Worm (Caenorhabditis elegans) whole organism, L4 larva: ENCODE measurements around the gene ccpp-6.

Experiments used
- D1046.2 ChIP-seq: fragments of 200-800 bp; sonication (Bioruptor generic); IDR thresholded peaks from 2 replicates; pipeline ENCODE4 v1.3.6; 2022; ENCODE audit warnings: missing genetic modification characterization, missing compliant biosample characterization
- F44E2.7 ChIP-seq: fragments of 200-800 bp; sonication (Bioruptor generic); IDR thresholded peaks from 2 replicates; pipeline ENCODE4 v2.1.2; 2022; ENCODE audit warnings: missing genetic modification characterization, missing compliant biosample characterization
- F49E8.2 ChIP-seq: sonication (generic microtip); optimal IDR thresholded peaks from 2 replicates; lab custom pipeline; 2016; ENCODE audit warnings: missing compliant biosample characterization, mild to moderate bottlenecking, missing genetic modification characterization, borderline replicate concordance
- ZK337.2 ChIP-seq: fragments of 200-800 bp; sonication (Bioruptor generic); IDR thresholded peaks from 2 replicates; pipeline ENCODE4 v1.3.6; 2022; ENCODE audit warnings: missing genetic modification reagents, missing genetic modification characterization, missing compliant biosample characterization
- aly-2 ChIP-seq: sonication (generic microtip); optimal IDR thresholded peaks from 2 replicates; lab custom pipeline; 2018; ENCODE audit warnings: missing biosample characterization, missing genetic modification characterization
- ama-1 ChIP-seq: fragments of 150-350 bp; optimal IDR thresholded peaks from 2 replicates; lab custom pipeline; 2014; ENCODE audit warnings: inconsistent platforms, mixed read lengths
- arid-1 ChIP-seq: fragments of 200-800 bp; sonication (Bioruptor generic); conservative IDR thresholded peaks from 2 replicates; pipeline ENCODE4 v1.3.6; 2022; ENCODE audit warnings: missing genetic modification reagents, missing genetic modification characterization, missing compliant biosample characterization
- attf-4 ChIP-seq: sonication (generic microtip); optimal IDR thresholded peaks from 3 replicates; lab custom pipeline; 2017; ENCODE audit warnings: missing biosample characterization, missing genetic modification characterization
- ceh-32 ChIP-seq: sonication (generic microtip); optimal IDR thresholded peaks from 2 replicates; lab custom pipeline; 2016; ENCODE audit warnings: mild to moderate bottlenecking, missing genetic modification characterization, missing compliant biosample characterization; ENCODE audit not compliant: poor library complexity
- ceh-44 ChIP-seq: fragments of 200-800 bp; sonication (Bioruptor generic); IDR thresholded peaks from 2 replicates; pipeline ENCODE4 v1.3.6; 2022; ENCODE audit warnings: missing genetic modification reagents, missing genetic modification characterization, missing compliant biosample characterization
- ceh-62 ChIP-seq: sonication (generic microtip); optimal IDR thresholded peaks from 2 replicates; lab custom pipeline; 2017; ENCODE audit warnings: missing biosample characterization, missing genetic modification characterization
- cey-2 ChIP-seq: sonication (generic microtip); optimal IDR thresholded peaks from 3 replicates; lab custom pipeline; 2017; ENCODE audit warnings: missing genetic modification characterization, mild to moderate bottlenecking, missing compliant biosample characterization, antibody characterized with exemption, borderline replicate concordance; ENCODE audit not compliant: insufficient read depth
- ctbp-1 ChIP-seq: fragments of 200-800 bp; sonication (Bioruptor generic); IDR thresholded peaks from 2 replicates; pipeline ENCODE4 v1.3.6; 2022; ENCODE audit warnings: missing genetic modification reagents, missing genetic modification characterization, missing compliant biosample characterization
- daf-12 ChIP-seq: fragments of 150-350 bp; optimal IDR thresholded peaks from 2 replicates; lab custom pipeline; 2014; ENCODE audit warnings: missing biosample characterization, missing genetic modification reagents, missing genetic modification characterization
- daf-16 ChIP-seq, 3 experiments: sonication (generic microtip); optimal IDR thresholded peaks; 2 replicates each; lab custom pipeline; 2016 to 2017; ENCODE audit warnings: missing genetic modification characterization in 3 of 3, missing genetic modification reagents in 3 of 3, mild to moderate bottlenecking in 2 of 3, missing compliant biosample characterization in 2 of 3, missing biosample characterization in 1 of 3, moderate library complexity in 1 of 3
- daf-19 ChIP-seq: fragments of 200-800 bp; sonication (Bioruptor generic); conservative IDR thresholded peaks from 2 replicates; pipeline ENCODE4 v1.3.6; 2022; ENCODE audit warnings: missing genetic modification characterization, missing compliant biosample characterization
- dmd-9 ChIP-seq: fragments of 200-800 bp; sonication (Bioruptor generic); IDR thresholded peaks from 2 replicates; pipeline ENCODE4 v1.3.6; 2022; ENCODE audit warnings: missing genetic modification reagents, missing genetic modification characterization, missing compliant biosample characterization
- duxl-1 ChIP-seq: sonication (generic microtip); optimal IDR thresholded peaks from 2 replicates; lab custom pipeline; 2016; ENCODE audit warnings: mild to moderate bottlenecking, missing genetic modification characterization, moderate library complexity, missing compliant biosample characterization; ENCODE audit not compliant: poor library complexity
- dve-1 ChIP-seq: sonication (generic microtip); optimal IDR thresholded peaks from 2 replicates; lab custom pipeline; 2017; ENCODE audit warnings: antibody characterized with exemption, mild to moderate bottlenecking, missing genetic modification characterization, missing compliant biosample characterization; ENCODE audit not compliant: insufficient read depth
- egl-27 ChIP-seq: sonication (generic microtip); optimal IDR thresholded peaks from 3 replicates; lab custom pipeline; 2017; ENCODE audit warnings: missing biosample characterization, missing genetic modification reagents, missing genetic modification characterization
- fkh-10 ChIP-seq: fragments of 150-350 bp; optimal IDR thresholded peaks from 2 replicates; lab custom pipeline; 2014; ENCODE audit warnings: missing biosample characterization, missing genetic modification reagents, missing genetic modification characterization
- fos-1 ChIP-seq: fragments of 150-350 bp; optimal IDR thresholded peaks from 2 replicates; lab custom pipeline; 2014; ENCODE audit warnings: missing biosample characterization, missing genetic modification characterization
- hif-1 ChIP-seq, 2 experiments: sonication (generic microtip); optimal IDR thresholded peaks; 2 replicates each; lab custom pipeline; 2016 to 2017; ENCODE audit warnings: missing compliant biosample characterization in 2 of 2, missing genetic modification characterization in 2 of 2, missing genetic modification reagents in 2 of 2, missing genotype in 2 of 2, mild to moderate bottlenecking in 1 of 2
- hlh-11 ChIP-seq: fragments of 200-800 bp; sonication (Bioruptor generic); optimal IDR thresholded peaks from 2 replicates; lab custom pipeline; 2018; ENCODE audit warnings: mild to moderate bottlenecking, missing genetic modification characterization, missing compliant biosample characterization
- hmg-1.1 ChIP-seq: fragments of 200-800 bp; sonication (Bioruptor generic); IDR thresholded peaks from 2 replicates; pipeline ENCODE4 v1.3.6; 2022; ENCODE audit warnings: missing genetic modification reagents, missing genetic modification characterization, missing compliant biosample characterization
- jun-1 ChIP-seq: fragments of 150-350 bp; optimal IDR thresholded peaks from 2 replicates; lab custom pipeline; 2014; ENCODE audit warnings: missing biosample characterization, missing genetic modification reagents, missing genetic modification characterization
- lin-15B ChIP-seq: fragments of 150-350 bp; sonication (generic microtip); optimal IDR thresholded peaks from 3 replicates; lab custom pipeline; 2014; ENCODE audit warnings: missing biosample characterization, missing genetic modification characterization
- lin-29 ChIP-seq: fragments of 200-800 bp; sonication (Bioruptor generic); IDR thresholded peaks from 2 replicates; pipeline ENCODE4 v1.3.6; 2022; ENCODE audit warnings: missing genetic modification reagents, missing genetic modification characterization, missing compliant biosample characterization
- lin-39 ChIP-seq: fragments of 150-350 bp; optimal IDR thresholded peaks from 2 replicates; lab custom pipeline; 2014; ENCODE audit warnings: missing biosample characterization, missing genetic modification reagents, missing genetic modification characterization
- lir-3 ChIP-seq: sonication (generic microtip); optimal IDR thresholded peaks from 2 replicates; lab custom pipeline; 2016; ENCODE audit warnings: mild to moderate bottlenecking, missing genetic modification characterization, missing compliant biosample characterization
- lsy-2 ChIP-seq, 2 experiments: fragments of 150-350 bp in 1 of 2; sonication (generic microtip) in 1 of 2; optimal IDR thresholded peaks; 2 replicates each; lab custom pipeline; 2014 to 2017; ENCODE audit warnings: missing biosample characterization in 2 of 2, missing genetic modification characterization in 2 of 2
- madf-9 ChIP-seq: fragments of 200-800 bp; sonication (Bioruptor generic); conservative IDR thresholded peaks from 2 replicates; pipeline ENCODE4 v1.3.6; 2022; ENCODE audit warnings: missing genetic modification reagents, missing genetic modification characterization, missing compliant biosample characterization
- mxl-2 ChIP-seq: fragments of 200-800 bp; sonication (Bioruptor generic); conservative IDR thresholded peaks from 2 replicates; pipeline ENCODE4 v1.3.6; 2022; ENCODE audit warnings: missing genetic modification reagents, missing genetic modification characterization, missing compliant biosample characterization
- nhr-10 ChIP-seq: fragments of 150-350 bp; optimal IDR thresholded peaks from 2 replicates; lab custom pipeline; 2014; ENCODE audit warnings: missing biosample characterization, missing genetic modification characterization
- nhr-111 ChIP-seq: fragments of 200-800 bp; sonication (Bioruptor generic); optimal IDR thresholded peaks from 2 replicates; lab custom pipeline; 2018; ENCODE audit warnings: mild to moderate bottlenecking, missing genetic modification characterization, missing compliant biosample characterization
- nhr-237 ChIP-seq: sonication (generic microtip); optimal IDR thresholded peaks from 2 replicates; lab custom pipeline; 2017; ENCODE audit warnings: missing biosample characterization, missing genetic modification characterization
- nhr-42 ChIP-seq: fragments of 200-800 bp; sonication (Bioruptor generic); IDR thresholded peaks from 2 replicates; pipeline ENCODE4 v1.3.6; 2022; ENCODE audit warnings: missing genetic modification characterization, missing compliant biosample characterization
- pha-4 ChIP-seq, 2 experiments: fragments of 150-350 bp in 1 of 2; fragments of 200-800 bp in 1 of 2; sonication (Bioruptor generic) in 1 of 2; IDR thresholded peaks in 1 of 2; optimal IDR thresholded peaks in 1 of 2; 2 replicates each; pipeline versions ENCODE4 v1.3.6 to Lab custom; 2014 to 2022; ENCODE audit warnings: missing genetic modification characterization in 2 of 2, missing genetic modification reagents in 2 of 2, missing biosample characterization in 1 of 2, missing compliant biosample characterization in 1 of 2
- pqm-1 ChIP-seq: sonication (generic microtip); optimal IDR thresholded peaks from 2 replicates; lab custom pipeline; 2017; ENCODE audit warnings: missing biosample characterization, missing genetic modification characterization
- rbr-2 ChIP-seq: sonication (generic microtip); optimal IDR thresholded peaks from 2 replicates; lab custom pipeline; 2016; ENCODE audit warnings: missing genotype, missing genetic modification characterization, missing compliant biosample characterization
- skn-1 ChIP-seq: fragments of 150-350 bp; optimal IDR thresholded peaks from 2 replicates; lab custom pipeline; 2014; ENCODE audit warnings: missing biosample characterization, missing genetic modification characterization
- snpc-1.2 ChIP-seq: fragments of 200-800 bp; sonication (Bioruptor generic); IDR thresholded peaks from 2 replicates; pipeline ENCODE4 v1.3.6; 2022; ENCODE audit warnings: missing genetic modification reagents, missing genetic modification characterization, missing compliant biosample characterization
- tra-1 ChIP-seq: fragments of 200-800 bp; sonication (Bioruptor generic); IDR thresholded peaks from 2 replicates; pipeline ENCODE4 v1.3.6; 2022; ENCODE audit warnings: missing genetic modification reagents, missing genetic modification characterization, missing compliant biosample characterization
- unc-62 ChIP-seq, 3 experiments: fragments of 150-350 bp in 1 of 3; sonication (generic microtip); optimal IDR thresholded peaks in 2 of 3; peaks in 1 of 3; 1 replicate in 1 of 3; 2 replicates in 2 of 3; lab custom pipeline; 2014 to 2017; ENCODE audit warnings: missing biosample characterization in 3 of 3, missing genetic modification characterization in 3 of 3, missing genetic modification reagents in 3 of 3, missing genotype in 1 of 3
- vab-7 ChIP-seq: fragments of 200-800 bp; sonication (Bioruptor generic); IDR thresholded peaks from 2 replicates; pipeline ENCODE4 v1.3.6; 2022; ENCODE audit warnings: missing genetic modification reagents, missing genetic modification characterization, missing compliant biosample characterization
- zag-1 ChIP-seq: fragments of 150-350 bp; optimal IDR thresholded peaks from 2 replicates; lab custom pipeline; 2014; ENCODE audit warnings: missing biosample characterization, missing genetic modification characterization
- zfp-2 ChIP-seq: sonication (generic microtip); optimal IDR thresholded peaks from 2 replicates; lab custom pipeline; 2016; ENCODE audit warnings: mild to moderate bottlenecking, missing genetic modification characterization, missing compliant biosample characterization
- ztf-11 ChIP-seq: fragments of 150-350 bp; optimal IDR thresholded peaks from 2 replicates; lab custom pipeline; 2014; ENCODE audit warnings: missing biosample characterization, missing genetic modification characterization

The ccpp-6 gene

DNA sequence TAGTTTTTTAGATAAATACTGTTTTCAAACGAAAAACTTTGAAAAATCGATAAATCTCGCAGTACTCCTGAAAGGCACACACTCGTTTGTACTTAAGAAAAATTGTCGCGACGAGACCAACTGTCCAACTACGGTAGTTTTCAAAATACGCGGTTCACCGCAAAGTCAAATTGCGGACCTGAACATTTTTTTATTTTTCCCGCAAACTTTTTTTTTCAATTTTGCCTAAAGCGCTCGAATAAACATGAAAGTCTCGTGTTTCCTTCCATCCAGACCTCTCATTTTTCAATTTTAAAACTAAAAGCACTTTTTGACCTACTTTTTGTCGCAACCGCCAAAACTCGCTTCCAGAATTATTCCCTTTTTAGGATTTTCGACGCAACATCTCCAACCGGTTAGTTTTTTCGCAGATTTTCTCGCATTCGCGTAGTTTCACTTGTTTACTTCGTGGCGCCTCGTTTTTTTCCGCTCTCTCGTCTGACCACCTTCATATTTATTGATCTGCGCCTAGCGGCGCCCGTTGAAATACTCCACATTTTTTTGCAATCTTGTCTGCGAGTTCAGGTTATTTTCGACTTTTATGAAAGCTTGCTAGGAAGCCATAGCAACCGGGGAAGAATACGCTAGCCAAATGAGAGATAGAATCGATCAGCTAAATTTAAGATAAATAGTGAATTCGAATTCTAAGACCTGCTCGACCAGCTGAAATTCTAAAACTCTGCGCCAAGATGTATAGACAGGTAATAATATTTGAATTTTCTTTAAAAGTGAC, 9.5 kb downstream of the ccpp-6 start, which contains the start of gene prdx-2:
Gene prdx-2 (plus strand): TSS at position 729 of the 772 bp plus-strand sequence.
- no peak for TF ChIP-seq hif-1 (tag; optimal IDR thresholded peaks at IDR 0.05; lab: Kevin White, UChicago)
- no peak for TF ChIP-seq ceh-44 (GFP tag; lab: Robert Waterston, UW)
- no peak for TF ChIP-seq pha-4 (GFP tag; IDR thresholded peaks at IDR 0.05; lab: Robert Waterston, UW)
- TF ChIP-seq pha-4 (tag; optimal IDR thresholded peaks at IDR 0.05; lab: Kevin White, UChicago) = no peak
- TF ChIP-seq ceh-32 (tag; lab: Kevin White, UChicago) = no peak
- TF ChIP-seq snpc-1.2 (GFP tag; lab: Robert Waterston, UW) = no peak
- no peak for TF ChIP-seq nhr-111 (GFP tag; lab: Kevin White, UChicago)
- no peak for TF ChIP-seq madf-9
- peak in 1 of 2 experiments; percentile 45 for TF ChIP-seq lsy-2 (tag; optimal IDR thresholded peaks at IDR 0.05; lab: Kevin White, UChicago)
- no peak for TF ChIP-seq dmd-9 (GFP tag; lab: Robert Waterston, UW)
- no peak for TF ChIP-seq hlh-11
- no peak for TF ChIP-seq zag-1 (tag; lab: Kevin White, UChicago)
- TF ChIP-seq skn-1 (tag; lab: Kevin White, UChicago) = no peak
- no peak for TF ChIP-seq fos-1 (tag; lab: Kevin White, UChicago)
- no peak for TF ChIP-seq cey-2 (tag; lab: Kevin White, UChicago)
- no peak for TF ChIP-seq ctbp-1 (GFP tag; lab: Robert Waterston, UW)
- no peak for TF ChIP-seq ZK337.2
- no peak for TF ChIP-seq rbr-2 (tag; lab: Kevin White, UChicago)
- peak in 1 of 2 experiments; percentile 98 for TF ChIP-seq unc-62 (GFP tag; optimal IDR thresholded peaks at IDR 0.05 in 1 of 2; lab: Kevin White, UChicago)
- TF ChIP-seq unc-62 (tag; optimal IDR thresholded peaks at IDR 0.05; lab: Kevin White, UChicago) = no peak
- peak; percentile 18 for TF ChIP-seq F49E8.2
- no peak for TF ChIP-seq lin-15B (tag; lab: Kevin White, UChicago)
- TF ChIP-seq duxl-1 (tag; lab: Kevin White, UChicago) = no peak
- TF ChIP-seq hmg-1.1 (GFP tag; lab: Robert Waterston, UW) = 0 out of 2 replicates have a peak, but pooled peaks have one; percentile 30
- TF ChIP-seq lin-39 (tag; lab: Kevin White, UChicago) = no peak
- no peak for TF ChIP-seq daf-16 (GFP tag; optimal IDR thresholded peaks at IDR 0.05; lab: Kevin White, UChicago)
- TF ChIP-seq daf-16 (tag; optimal IDR thresholded peaks at IDR 0.05; lab: Kevin White, UChicago) = peak; percentile 32
- TF ChIP-seq arid-1 = no peak
- TF ChIP-seq lin-29 (GFP tag; lab: Robert Waterston, UW) = no peak
- TF ChIP-seq pqm-1 = no peak
- no peak for TF ChIP-seq F44E2.7 (GFP tag; lab: Robert Waterston, UW)
- TF ChIP-seq jun-1 (tag; lab: Kevin White, UChicago) = no peak
- no peak for TF ChIP-seq aly-2 (tag; lab: Kevin White, UChicago)
- no peak for TF ChIP-seq vab-7 (GFP tag; lab: Robert Waterston, UW)
- TF ChIP-seq lir-3 (tag; lab: Kevin White, UChicago) = no peak
- TF ChIP-seq ama-1 (lab: Kevin White, UChicago) = no peak
- TF ChIP-seq ceh-62 = no peak
- TF ChIP-seq mxl-2 (GFP tag; lab: Robert Waterston, UW) = no peak
- no peak for TF ChIP-seq nhr-42 (GFP tag; lab: Robert Waterston, UW)
- no peak for TF ChIP-seq nhr-237 (tag; lab: Kevin White, UChicago)
- TF ChIP-seq attf-4 = no peak
- no peak for TF ChIP-seq dve-1
- TF ChIP-seq ztf-11 (tag; lab: Kevin White, UChicago) = no peak
- no peak for TF ChIP-seq nhr-10 (tag; lab: Kevin White, UChicago)
- TF ChIP-seq fkh-10 (GFP tag; lab: Kevin White, UChicago) = no peak
- no peak for TF ChIP-seq zfp-2 (tag; lab: Kevin White, UChicago)
- no peak for TF ChIP-seq D1046.2
- no peak for TF ChIP-seq egl-27 (tag; lab: Kevin White, UChicago)
- TF ChIP-seq tra-1 (GFP tag; lab: Robert Waterston, UW) = no peak
- no peak for TF ChIP-seq daf-12 (tag; lab: Kevin White, UChicago)
- TF ChIP-seq daf-19 (GFP tag; lab: Robert Waterston, UW) = no peak
